Fruit fly (Drosophila melanogaster) whole organism, prepupa: ENCODE results near the gene CG10466.

Experiments
- Blimp-1 ChIP-seq: fragments of 200-800 bp; sonication (Bioruptor generic); optimal IDR thresholded peaks from 3 replicates; lab custom pipeline; 2017; ENCODE audit warnings: missing biosample characterization, missing genetic modification characterization, mild to moderate bottlenecking, moderate library complexity, missing genetic modification reagents
- CG10631 ChIP-seq: fragments of 200-800 bp; sonication (Bioruptor generic); optimal IDR thresholded peaks from 2 replicates; lab custom pipeline; 2016; ENCODE audit warnings: missing biosample characterization, missing genetic modification characterization
- CG11294 ChIP-seq: fragments of 200-800 bp; sonication (Bioruptor generic); IDR thresholded peaks from 2 replicates; pipeline ENCODE4 v1.3.6; 2022; ENCODE audit warnings: missing biosample characterization, missing genetic modification characterization
- CG11762 ChIP-seq: fragments of 200-800 bp; sonication (Bioruptor generic); optimal IDR thresholded peaks from 3 replicates; lab custom pipeline; 2016; ENCODE audit warnings: missing biosample characterization, missing genetic modification characterization; ENCODE audit not compliant: insufficient read depth
- CG11902 ChIP-seq: fragments of 200-800 bp; sonication (Bioruptor generic); optimal IDR thresholded peaks from 3 replicates; lab custom pipeline; 2016; ENCODE audit warnings: missing biosample characterization, missing genetic modification characterization
- CG1621 ChIP-seq: fragments of 200-800 bp; sonication (Bioruptor generic); optimal IDR thresholded peaks from 3 replicates; lab custom pipeline; 2018; ENCODE audit warnings: missing biosample characterization, mild to moderate bottlenecking, missing genetic modification characterization
- CG3032 ChIP-seq: fragments of 200-800 bp; optimal IDR thresholded peaks from 2 replicates; lab custom pipeline; 2019; ENCODE audit warnings: missing biosample characterization, mild to moderate bottlenecking, missing genetic modification characterization, moderate library complexity
- CG32006 ChIP-seq: fragments of 200-800 bp; sonication (Bioruptor generic); optimal IDR thresholded peaks from 3 replicates; lab custom pipeline; 2017; ENCODE audit warnings: missing biosample characterization, mild to moderate bottlenecking, missing genetic modification characterization
- CG34406 ChIP-seq: fragments of 200-800 bp; sonication (Bioruptor generic); optimal IDR thresholded peaks from 3 replicates; lab custom pipeline; 2016; ENCODE audit warnings: missing biosample characterization, missing genetic modification characterization
- CG3919 ChIP-seq: fragments of 200-800 bp; sonication (Bioruptor generic); optimal IDR thresholded peaks from 3 replicates; lab custom pipeline; 2016; ENCODE audit warnings: missing biosample characterization, missing genetic modification characterization
- CG4318 ChIP-seq: fragments of 200-800 bp; sonication (Bioruptor generic); optimal IDR thresholded peaks from 3 replicates; lab custom pipeline; 2017; ENCODE audit warnings: missing biosample characterization, mild to moderate bottlenecking, missing genetic modification characterization
- CG6163 ChIP-seq: fragments of 200-800 bp; sonication (Bioruptor generic); IDR thresholded peaks from 3 replicates; pipeline ENCODE4 v1.3.6; 2022; ENCODE audit warnings: missing biosample characterization, missing genetic modification characterization
- CG6276 ChIP-seq: fragments of 200-800 bp; sonication (Bioruptor generic); optimal IDR thresholded peaks from 2 replicates; lab custom pipeline; 2017; ENCODE audit warnings: missing biosample characterization, mild to moderate bottlenecking, missing genetic modification characterization
- CG6808 ChIP-seq: fragments of 200-800 bp; sonication (Bioruptor generic); optimal IDR thresholded peaks from 3 replicates; lab custom pipeline; 2017; ENCODE audit warnings: missing biosample characterization, missing genetic modification characterization, mild to moderate bottlenecking, moderate library complexity, missing genetic modification reagents
- CG7368 ChIP-seq: fragments of 200-800 bp; sonication (Bioruptor generic); optimal IDR thresholded peaks from 3 replicates; lab custom pipeline; 2016; ENCODE audit warnings: missing biosample characterization, missing genetic modification characterization
- CG8319 ChIP-seq: fragments of 200-800 bp; sonication (Bioruptor generic); optimal IDR thresholded peaks from 3 replicates; lab custom pipeline; 2016; ENCODE audit warnings: missing biosample characterization, missing genetic modification characterization
- CG8632 ChIP-seq: fragments of 200-800 bp; sonication (Bioruptor generic); optimal IDR thresholded peaks from 3 replicates; lab custom pipeline; 2016; ENCODE audit warnings: missing biosample characterization, missing genetic modification characterization
- CG9139 ChIP-seq: fragments of 200-800 bp; sonication (Bioruptor generic); optimal IDR thresholded peaks from 3 replicates; lab custom pipeline; 2017; ENCODE audit warnings: missing biosample characterization, mild to moderate bottlenecking, missing genetic modification characterization
- Eip75B ChIP-seq: fragments of 200-800 bp; sonication (Bioruptor generic); optimal IDR thresholded peaks from 3 replicates; lab custom pipeline; 2016; ENCODE audit warnings: missing biosample characterization, missing genetic modification characterization
- Eip78C ChIP-seq: fragments of 200-800 bp; sonication (Bioruptor generic); peaks from one replicate; lab custom pipeline; 2016; ENCODE audit warnings: missing biosample characterization, missing genetic modification characterization
- Ets21C ChIP-seq: fragments of 200-800 bp; sonication (Bioruptor generic); optimal IDR thresholded peaks from 3 replicates; lab custom pipeline; 2016; ENCODE audit warnings: missing biosample characterization, missing genetic modification characterization
- Ets96B ChIP-seq: fragments of 200-800 bp; optimal IDR thresholded peaks from 2 replicates; lab custom pipeline; 2019; ENCODE audit warnings: missing biosample characterization, mild to moderate bottlenecking, missing genetic modification characterization, moderate library complexity
- Hr38 ChIP-seq: sonication (Bioruptor generic); optimal IDR thresholded peaks from 2 replicates; lab custom pipeline; 2016; ENCODE audit warnings: missing biosample characterization, missing genetic modification characterization
- Hr39 ChIP-seq: fragments of 200-800 bp; sonication (Bioruptor generic); optimal IDR thresholded peaks from 2 replicates; lab custom pipeline; 2016; ENCODE audit warnings: missing biosample characterization, missing genetic modification characterization
- Hr4 ChIP-seq: fragments of 200-800 bp; sonication (Bioruptor generic); optimal IDR thresholded peaks from 3 replicates; lab custom pipeline; 2016; ENCODE audit warnings: missing biosample characterization, missing genetic modification characterization
- Lpt ChIP-seq: fragments of 200-800 bp; sonication (Bioruptor generic); optimal IDR thresholded peaks from 3 replicates; lab custom pipeline; 2016; ENCODE audit warnings: missing biosample characterization, missing genetic modification characterization
- Met ChIP-seq: fragments of 200-800 bp; sonication (Bioruptor generic); optimal IDR thresholded peaks from 3 replicates; lab custom pipeline; 2016; ENCODE audit warnings: missing biosample characterization, missing genetic modification characterization
- OdsH ChIP-seq: fragments of 200-800 bp; sonication (Bioruptor generic); optimal IDR thresholded peaks from 3 replicates; lab custom pipeline; 2016; ENCODE audit warnings: missing biosample characterization, missing genetic modification characterization
- Sox102F ChIP-seq: fragments of 200-800 bp; sonication (Bioruptor generic); optimal IDR thresholded peaks from 2 replicates; lab custom pipeline; 2016; ENCODE audit warnings: missing biosample characterization, mild to moderate bottlenecking, missing genetic modification characterization
- Sox14 ChIP-seq: fragments of 200-800 bp; sonication (Bioruptor generic); optimal IDR thresholded peaks from 3 replicates; lab custom pipeline; 2016; ENCODE audit warnings: missing biosample characterization, missing genetic modification characterization
- Sox15 ChIP-seq: fragments of 200-800 bp; sonication (Bioruptor generic); optimal IDR thresholded peaks from 3 replicates; lab custom pipeline; 2016; ENCODE audit warnings: missing biosample characterization, missing genetic modification characterization
- achi ChIP-seq: fragments of 200-800 bp; sonication (Bioruptor generic); optimal IDR thresholded peaks from 3 replicates; lab custom pipeline; 2016; ENCODE audit warnings: missing biosample characterization, missing genetic modification characterization
- dac ChIP-seq: fragments of 200-800 bp; sonication (Bioruptor generic); optimal IDR thresholded peaks from 2 replicates; lab custom pipeline; 2017; ENCODE audit warnings: missing biosample characterization, mild to moderate bottlenecking, missing genetic modification characterization
- eg ChIP-seq: fragments of 200-800 bp; sonication (Bioruptor generic); IDR thresholded peaks from 3 replicates; pipeline ENCODE4 v1.3.6; 2022; ENCODE audit warnings: missing biosample characterization, missing genetic modification characterization
- esn ChIP-seq: fragments of 200-800 bp; sonication (Bioruptor generic); optimal IDR thresholded peaks from 2 replicates; lab custom pipeline; 2016; ENCODE audit warnings: missing biosample characterization, mild to moderate bottlenecking, missing genetic modification characterization, moderate library complexity
- fd85E ChIP-seq: fragments of 200-800 bp; sonication (Bioruptor generic); optimal IDR thresholded peaks from 3 replicates; lab custom pipeline; 2016; ENCODE audit warnings: missing biosample characterization, missing genetic modification characterization
- lz ChIP-seq: fragments of 200-800 bp; sonication (Bioruptor generic); optimal IDR thresholded peaks from 3 replicates; lab custom pipeline; 2016; ENCODE audit warnings: missing biosample characterization, missing genetic modification characterization
- net ChIP-seq: fragments of 200-800 bp; sonication (Bioruptor generic); optimal IDR thresholded peaks from 3 replicates; lab custom pipeline; 2016; ENCODE audit warnings: missing biosample characterization, missing genetic modification characterization
- pdm3 ChIP-seq: fragments of 200-800 bp; sonication (Bioruptor generic); optimal IDR thresholded peaks from 3 replicates; lab custom pipeline; 2016; ENCODE audit warnings: missing biosample characterization, missing genetic modification characterization
- salr ChIP-seq, 2 experiments: fragments of 200-800 bp; sonication (Bioruptor generic); optimal IDR thresholded peaks; 3 replicates each; lab custom pipeline; 2016 to 2018; ENCODE audit warnings: missing biosample characterization in 2 of 2, missing genetic modification characterization in 2 of 2, mild to moderate bottlenecking in 1 of 2
- spab ChIP-seq: fragments of 200-800 bp; sonication (Bioruptor generic); optimal IDR thresholded peaks from 2 replicates; lab custom pipeline; 2017; ENCODE audit warnings: missing biosample characterization, mild to moderate bottlenecking, missing genetic modification characterization, missing genetic modification reagents
- svp ChIP-seq: fragments of 200-800 bp; sonication (Bioruptor generic); peaks from one replicate; lab custom pipeline; 2016; ENCODE audit warnings: missing biosample characterization, missing genetic modification characterization
- topi ChIP-seq: fragments of 200-800 bp; sonication (Bioruptor generic); optimal IDR thresholded peaks from 3 replicates; lab custom pipeline; 2016; ENCODE audit warnings: missing biosample characterization, missing genetic modification characterization
- vri ChIP-seq: fragments of 200-800 bp; sonication (Bioruptor generic); optimal IDR thresholded peaks from 3 replicates; lab custom pipeline; 2016; ENCODE audit warnings: missing biosample characterization, mild to moderate bottlenecking, missing genetic modification characterization

CG10466 gene

dm6 chr2L:19790553-19791320, 1.2 kb upstream of the CG10466 start:
- TF ChIP-seq CG6163 (GFP tag; lab: Robert Waterston, UW) (0 out of 3 replicates have a peak, but pooled peaks have one; percentile 14), lz (GFP tag; lab: Kevin White, UChicago) (peak; percentile 12), Eip75B (peak; percentile 22), Lpt (GFP tag; lab: Kevin White, UChicago) (no peak), Hr39 (GFP tag; lab: Kevin White, UChicago) (no peak), spab (peak; percentile 1), topi (GFP tag; lab: Kevin White, UChicago) (peak; percentile 16), salr (GFP tag; optimal IDR thresholded peaks at IDR 0.05; lab: Kevin White, UChicago) (peak in 1 of 2 experiments; percentile 44), Eip78C (GFP tag; lab: Kevin White, UChicago) (peak; percentile 81), svp (GFP tag; lab: Kevin White, UChicago) (peak; percentile 7), CG3919 (GFP tag; lab: Kevin White, UChicago) (peak; percentile 1), CG8319 (GFP tag; lab: Kevin White, UChicago) (no peak), CG3032 (peak; percentile 19), CG4318 (GFP tag; lab: Kevin White, UChicago) (peak; percentile 4), CG6276 (GFP tag; lab: Kevin White, UChicago) (peak; percentile 17), Hr4 (GFP tag; lab: Kevin White, UChicago) (peak; percentile 24), Sox14 (GFP tag; lab: Kevin White, UChicago) (peak; percentile 16), Ets96B (tag; lab: Kevin White, UChicago) (no peak), OdsH (no peak), CG10631 (GFP tag; lab: Kevin White, UChicago) (peak; percentile 2), CG7368 (no peak), CG6808 (peak; percentile 2), Met (peak; percentile 44), CG34406 (GFP tag; lab: Kevin White, UChicago) (no peak), esn (GFP tag; lab: Kevin White, UChicago) (peak; percentile 45), fd85E (GFP tag; lab: Kevin White, UChicago) (no peak), Hr38 (no peak), achi (GFP tag; lab: Kevin White, UChicago) (peak; percentile 8), Sox15 (GFP tag; lab: Kevin White, UChicago) (peak; percentile 3), CG32006 (GFP tag; lab: Kevin White, UChicago) (peak; percentile 68), net (GFP tag; lab: Kevin White, UChicago) (peak; percentile 6), pdm3 (peak; percentile 30), eg (GFP tag; lab: Robert Waterston, UW) (0 out of 3 replicates have a peak, but pooled peaks have one; percentile 37)

- TF ChIP-seq CG3032 = no peak
- TF ChIP-seq CG32006 (GFP tag; lab: Kevin White, UChicago) = peak; percentile 26
- no peak for TF ChIP-seq CG8319 (GFP tag; lab: Kevin White, UChicago)
- no peak for TF ChIP-seq fd85E (GFP tag; lab: Kevin White, UChicago)
- TF ChIP-seq esn (GFP tag; lab: Kevin White, UChicago) = peak; percentile 55
- TF ChIP-seq salr (GFP tag; optimal IDR thresholded peaks at IDR 0.05; lab: Kevin White, UChicago) = no peak
- peak; percentile 24 for TF ChIP-seq CG34406 (GFP tag; lab: Kevin White, UChicago)
- TF ChIP-seq lz (GFP tag; lab: Kevin White, UChicago) = peak; percentile 62
- TF ChIP-seq CG6163 (GFP tag; lab: Robert Waterston, UW) = peak; percentile 28; the same call in 1 of the 3 replicates
- no peak for TF ChIP-seq CG11294 (GFP tag; lab: Robert Waterston, UW)
- TF ChIP-seq CG9139 = peak; percentile 22
- peak; percentile 35 for TF ChIP-seq Eip78C (GFP tag; lab: Kevin White, UChicago)
- no peak for TF ChIP-seq CG11762 (GFP tag; lab: Kevin White, UChicago)
- no peak for TF ChIP-seq dac (GFP tag; lab: Kevin White, UChicago)
- TF ChIP-seq Sox102F (GFP tag; lab: Kevin White, UChicago) = peak; percentile 47
- TF ChIP-seq CG3919 (GFP tag; lab: Kevin White, UChicago) = peak; percentile 32
- peak; percentile 40 for TF ChIP-seq OdsH
- peak; percentile 26 for TF ChIP-seq achi (GFP tag; lab: Kevin White, UChicago)
- peak; percentile 44 for TF ChIP-seq CG10631 (GFP tag; lab: Kevin White, UChicago)
- peak; percentile 13 for TF ChIP-seq net (GFP tag; lab: Kevin White, UChicago)
- TF ChIP-seq Blimp-1 (GFP tag; lab: Kevin White, UChicago) = no peak
- no peak for TF ChIP-seq CG4318 (GFP tag; lab: Kevin White, UChicago)
- TF ChIP-seq CG8632 (GFP tag; lab: Kevin White, UChicago) = peak; percentile 9
- TF ChIP-seq vri (GFP tag; lab: Kevin White, UChicago) = peak; percentile 3
- TF ChIP-seq Hr38 = no peak
- peak; percentile 62 for TF ChIP-seq Met
- TF ChIP-seq CG11902 = no peak
- TF ChIP-seq Sox15 (GFP tag; lab: Kevin White, UChicago) = no peak
- TF ChIP-seq CG6276 (GFP tag; lab: Kevin White, UChicago) = no peak
- TF ChIP-seq CG6808 = no peak
- no peak for TF ChIP-seq CG1621
- peak; percentile 18 for TF ChIP-seq Ets21C (GFP tag; lab: Kevin White, UChicago)
These were observed 3.6 kb downstream of the CG10466 start for dm6 chr2L:19795320-19796110.
